Fruit fly (Drosophila melanogaster) whole organism, embryonic: ENCODE measurements around the gene CG44005.

ENCODE experiments used
- ATbp ChIP-seq: fragments of 200-800 bp; sonication (Bioruptor generic); optimal IDR thresholded peaks from 2 replicates; lab custom pipeline; 2017; ENCODE audit warnings: missing biosample characterization, mild to moderate bottlenecking, missing genetic modification characterization, missing genetic modification reagents
- CG16779 ChIP-seq: fragments of 200-800 bp; sonication (Bioruptor generic); IDR thresholded peaks from 2 replicates; pipeline ENCODE4 v1.3.6; 2022; ENCODE audit warnings: missing biosample characterization, missing genetic modification characterization
- CG42726 ChIP-seq: fragments of 200-800 bp; sonication (Bioruptor generic); IDR thresholded peaks from 2 replicates; pipeline ENCODE4 v1.3.6; 2022; ENCODE audit warnings: missing biosample characterization, missing genetic modification characterization; ENCODE audit not compliant: partially characterized antibody
- gce ChIP-seq: fragments of 200-800 bp; sonication (Bioruptor generic); IDR thresholded peaks from 3 replicates; pipeline ENCODE4 v1.3.6; 2022; ENCODE audit warnings: missing biosample characterization, missing genetic modification characterization
- jumu ChIP-seq: fragments of 200-800 bp; sonication (Bioruptor generic); optimal IDR thresholded peaks from 3 replicates; lab custom pipeline; 2016; ENCODE audit warnings: missing biosample characterization, missing genetic modification characterization
- nmo ChIP-seq: fragments of 200-800 bp; sonication (Bioruptor generic); optimal IDR thresholded peaks from 2 replicates; lab custom pipeline; 2018; ENCODE audit warnings: missing biosample characterization, mild to moderate bottlenecking, missing genetic modification characterization, moderate library complexity
- sd ChIP-seq: fragments of 200-800 bp; sonication (Bioruptor generic); optimal IDR thresholded peaks from 3 replicates; lab custom pipeline; 2018; ENCODE audit warnings: missing biosample characterization, mild to moderate bottlenecking, missing genetic modification characterization, moderate library complexity
- slp2 ChIP-seq: fragments of 200-800 bp; sonication (Bioruptor generic); optimal IDR thresholded peaks from 2 replicates; lab custom pipeline; 2016; ENCODE audit warnings: missing biosample characterization, missing genetic modification characterization

DNA sequence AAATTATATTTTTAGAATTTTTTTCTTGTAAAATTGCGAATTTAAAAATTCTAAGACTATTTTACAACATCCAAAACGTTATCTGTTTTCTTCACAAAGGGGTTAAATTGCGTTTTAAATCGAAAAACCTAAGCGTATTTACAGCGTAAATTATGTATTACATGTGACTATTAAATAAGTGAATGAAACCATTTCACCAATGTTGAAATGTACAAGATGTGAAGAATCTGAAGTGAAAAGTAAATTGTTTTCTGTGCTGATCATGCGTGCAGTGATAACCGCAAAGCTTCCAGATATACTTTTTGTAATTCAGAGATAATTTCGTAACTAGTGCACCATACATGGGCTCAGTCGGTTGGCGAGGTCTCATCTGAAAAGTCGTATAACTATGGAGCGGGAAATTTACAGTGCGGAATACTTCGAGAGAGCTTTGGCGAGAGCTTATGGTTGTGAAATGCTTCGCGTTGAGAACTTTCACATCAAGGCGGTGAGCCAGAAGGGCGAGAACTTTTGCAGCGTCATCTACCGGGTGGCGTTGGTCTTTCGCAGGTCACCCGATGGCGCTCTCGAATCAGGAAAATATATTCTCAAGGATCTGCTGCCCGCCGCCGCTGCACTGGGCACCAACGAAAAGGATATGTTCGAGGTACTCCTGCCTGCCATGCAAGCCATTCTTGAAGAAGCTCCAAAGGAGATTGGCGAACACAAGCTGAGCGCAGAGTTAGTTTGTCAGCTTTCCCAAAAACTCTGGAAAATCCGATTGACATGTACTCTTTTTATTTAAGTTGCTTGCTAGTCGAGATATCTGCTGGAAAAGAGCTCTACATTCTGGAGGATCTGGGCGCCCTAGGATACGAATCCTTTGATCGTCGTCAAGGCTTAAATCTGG lies 42.4 kb upstream of the CG44005 start:
- TF ChIP-seq CG16779 (GFP tag; lab: Robert Waterston, UW) (peak; percentile 70), ATbp (no peak), slp2 (peak; percentile 10), nmo (GFP tag; lab: Kevin White, UChicago) (peak; percentile 55), gce (GFP tag; lab: Robert Waterston, UW) (peak; percentile 51; the same call in 1 of the 3 replicates), sd (tag; lab: Kevin White, UChicago) (peak; percentile 52), jumu (GFP tag; lab: Kevin White, UChicago) (no peak), CG42726 (GFP tag; lab: Robert Waterston, UW) (peak; percentile 47; the same call in 1 of the 2 replicates)
